Worm (Caenorhabditis elegans) whole organism, L1 larva: ENCODE data around the gene npp-25.

ENCODE experiments used
- C34B4.2 ChIP-seq: sonication (generic microtip); optimal IDR thresholded peaks from 2 replicates; lab custom pipeline; 2017; ENCODE audit warnings: mild to moderate bottlenecking, missing genetic modification characterization, missing compliant biosample characterization
- F16B12.6 ChIP-seq: fragments of 150-350 bp; optimal IDR thresholded peaks from 2 replicates; lab custom pipeline; 2014; ENCODE audit warnings: missing biosample characterization, missing genetic modification characterization
- Y116A8C.19 ChIP-seq: sonication (generic microtip); optimal IDR thresholded peaks from 2 replicates; lab custom pipeline; 2016; ENCODE audit warnings: missing compliant biosample characterization, missing genetic modification characterization, borderline replicate concordance
- alr-1 ChIP-seq: fragments of 200-800 bp; sonication (Bioruptor generic); optimal IDR thresholded peaks from 2 replicates; lab custom pipeline; 2018; ENCODE audit warnings: borderline replicate concordance, mild to moderate bottlenecking, missing genetic modification characterization, missing compliant biosample characterization
- ama-1 ChIP-seq: fragments of 150-350 bp; optimal IDR thresholded peaks from 2 replicates; lab custom pipeline; 2014
- blmp-1 ChIP-seq: fragments of 150-350 bp; optimal IDR thresholded peaks from 2 replicates; lab custom pipeline; 2014; ENCODE audit warnings: missing biosample characterization, missing genetic modification characterization
- ceh-8 ChIP-seq: fragments of 200-800 bp; sonication (Bioruptor generic); optimal IDR thresholded peaks from 2 replicates; lab custom pipeline; 2018; ENCODE audit warnings: mild to moderate bottlenecking, missing genetic modification characterization, moderate library complexity, missing compliant biosample characterization
- ceh-82 ChIP-seq, 3 experiments: fragments of 150-350 bp in 1 of 3; sonication (generic microtip) in 2 of 3; optimal IDR thresholded peaks; 2 replicates each; lab custom pipeline; 2014 to 2017; ENCODE audit warnings: missing biosample characterization in 3 of 3, missing genetic modification characterization in 3 of 3
- ceh-88 ChIP-seq: fragments of 200-800 bp; sonication (Bioruptor generic); IDR thresholded peaks from 2 replicates; pipeline ENCODE4 v1.3.6; 2022; ENCODE audit warnings: missing genetic modification characterization, missing compliant biosample characterization
- ceh-90 ChIP-seq: sonication (generic microtip); optimal IDR thresholded peaks from 2 replicates; lab custom pipeline; 2016; ENCODE audit warnings: missing genetic modification characterization, missing compliant biosample characterization
- ces-1 ChIP-seq: fragments of 150-350 bp; optimal IDR thresholded peaks from 2 replicates; lab custom pipeline; 2014; ENCODE audit warnings: missing biosample characterization, missing genetic modification reagents, missing genetic modification characterization
- dpl-1 ChIP-seq, 3 experiments: fragments of 150-350 bp in 2 of 3; sonication (generic microtip) in 1 of 3; optimal IDR thresholded peaks; 2 replicates each; lab custom pipeline; 2014 to 2017; ENCODE audit warnings: missing biosample characterization in 3 of 3, missing genetic modification characterization in 3 of 3, missing genetic modification reagents in 3 of 3
- dsc-1 ChIP-seq: sonication (generic microtip); optimal IDR thresholded peaks from 2 replicates; lab custom pipeline; 2016; ENCODE audit warnings: mild to moderate bottlenecking, missing genetic modification characterization, missing compliant biosample characterization
- efl-3 ChIP-seq: fragments of 200-800 bp; sonication (Bioruptor generic); optimal IDR thresholded peaks from 2 replicates; lab custom pipeline; 2018; ENCODE audit warnings: mild to moderate bottlenecking, missing genetic modification characterization, missing compliant biosample characterization
- elt-3 ChIP-seq, 6 experiments: fragments of 150-350 bp in 1 of 6; sonication (generic microtip); optimal IDR thresholded peaks; 2 replicates each; lab custom pipeline; 2017 to 2018; ENCODE audit warnings: missing biosample characterization in 6 of 6, missing genetic modification characterization in 6 of 6, inconsistent platforms in 1 of 6
- fkh-10 ChIP-seq: sonication (generic microtip); optimal IDR thresholded peaks from 2 replicates; lab custom pipeline; 2017; ENCODE audit warnings: missing biosample characterization, missing genetic modification reagents, missing genetic modification characterization
- fkh-4 ChIP-seq: sonication (generic microtip); optimal IDR thresholded peaks from 2 replicates; lab custom pipeline; 2016; ENCODE audit warnings: missing compliant biosample characterization, missing genetic modification characterization, borderline replicate concordance
- fos-1 ChIP-seq: fragments of 150-350 bp; optimal IDR thresholded peaks from 2 replicates; lab custom pipeline; 2014; ENCODE audit warnings: missing biosample characterization, missing genetic modification characterization
- grh-1 ChIP-seq: fragments of 200-800 bp; sonication (Bioruptor generic); IDR thresholded peaks from 2 replicates; pipeline ENCODE4 v1.3.6; 2022; ENCODE audit warnings: missing genetic modification reagents, missing genetic modification characterization, missing compliant biosample characterization
- hpl-2 ChIP-seq: fragments of 150-350 bp; optimal IDR thresholded peaks from 2 replicates; lab custom pipeline; 2014; ENCODE audit warnings: missing biosample characterization, missing genetic modification reagents, missing genetic modification characterization
- isw-1 ChIP-seq: fragments of 200-800 bp; sonication (Bioruptor generic); IDR thresholded peaks from 2 replicates; pipeline ENCODE4 v1.3.6; 2022; ENCODE audit warnings: missing genetic modification characterization, missing compliant biosample characterization
- jun-1 ChIP-seq: fragments of 150-350 bp; optimal IDR thresholded peaks from 2 replicates; lab custom pipeline; 2014; ENCODE audit warnings: missing biosample characterization, missing genetic modification reagents, missing genetic modification characterization
- lin-13 ChIP-seq: fragments of 150-350 bp; optimal IDR thresholded peaks from 2 replicates; lab custom pipeline; 2014; ENCODE audit warnings: missing biosample characterization, missing genetic modification reagents, missing genetic modification characterization
- lin-14 ChIP-seq: fragments of 200-800 bp; sonication (Bioruptor generic); optimal IDR thresholded peaks from 2 replicates; lab custom pipeline; 2018; ENCODE audit warnings: mild to moderate bottlenecking, missing genetic modification characterization, moderate library complexity, missing compliant biosample characterization
- lin-15B ChIP-seq: fragments of 150-350 bp; sonication (generic microtip); optimal IDR thresholded peaks from 3 replicates; lab custom pipeline; 2014; ENCODE audit warnings: missing biosample characterization, missing genetic modification characterization
- lin-35 ChIP-seq, 2 experiments: fragments of 150-350 bp; optimal IDR thresholded peaks; 2 replicates each; lab custom pipeline; 2014; ENCODE audit warnings: missing biosample characterization in 2 of 2, missing genetic modification characterization in 2 of 2, missing genetic modification reagents in 2 of 2
- lin-39 ChIP-seq: fragments of 150-350 bp; optimal IDR thresholded peaks from 2 replicates; lab custom pipeline; 2014; ENCODE audit warnings: missing biosample characterization, missing genetic modification reagents, missing genetic modification characterization
- lsy-2 ChIP-seq, 2 experiments: fragments of 150-350 bp; optimal IDR thresholded peaks; 2 replicates each; lab custom pipeline; 2014; ENCODE audit warnings: missing biosample characterization in 2 of 2, missing genetic modification characterization in 2 of 2
- mdl-1 ChIP-seq, 2 experiments: fragments of 150-350 bp; optimal IDR thresholded peaks; 2 replicates each; lab custom pipeline; 2014 to 2017; ENCODE audit warnings: missing biosample characterization in 2 of 2, missing genetic modification characterization in 2 of 2, inconsistent platforms in 1 of 2
- nhr-11 ChIP-seq: fragments of 150-350 bp; optimal IDR thresholded peaks from 2 replicates; lab custom pipeline; 2014; ENCODE audit warnings: missing biosample characterization, missing genetic modification characterization
- nhr-12 ChIP-seq: sonication (generic microtip); optimal IDR thresholded peaks from 2 replicates; lab custom pipeline; 2017; ENCODE audit warnings: missing biosample characterization, missing genetic modification characterization
- nhr-19 ChIP-seq: fragments of 200-800 bp; sonication (Bioruptor generic); conservative IDR thresholded peaks from 2 replicates; pipeline ENCODE4 v1.3.6; 2022; ENCODE audit warnings: missing genetic modification characterization, missing compliant biosample characterization
- nhr-237 ChIP-seq: fragments of 150-350 bp; optimal IDR thresholded peaks from 2 replicates; lab custom pipeline; 2014; ENCODE audit warnings: missing biosample characterization, missing genetic modification characterization
- nhr-28 ChIP-seq: fragments of 150-350 bp; optimal IDR thresholded peaks from 2 replicates; lab custom pipeline; 2014; ENCODE audit warnings: missing biosample characterization, missing genetic modification characterization
- nhr-77 ChIP-seq: fragments of 150-350 bp; optimal IDR thresholded peaks from 2 replicates; lab custom pipeline; 2014; ENCODE audit warnings: missing biosample characterization, missing genetic modification characterization
- nhr-90 ChIP-seq: sonication (generic microtip); optimal IDR thresholded peaks from 2 replicates; lab custom pipeline; 2016; ENCODE audit warnings: mild to moderate bottlenecking, missing genetic modification characterization, missing compliant biosample characterization; ENCODE audit not compliant: poor library complexity
- skn-1 ChIP-seq: fragments of 150-350 bp; optimal IDR thresholded peaks from 2 replicates; lab custom pipeline; 2014; ENCODE audit warnings: missing biosample characterization, missing genetic modification characterization
- snpc-4 ChIP-seq: fragments of 150-350 bp; optimal IDR thresholded peaks from 2 replicates; lab custom pipeline; 2014; ENCODE audit warnings: missing biosample characterization, missing genetic modification characterization
- snu-23 ChIP-seq: sonication (generic microtip); optimal IDR thresholded peaks from 2 replicates; lab custom pipeline; 2016; ENCODE audit warnings: missing genetic modification characterization, missing compliant biosample characterization
- sup-37 ChIP-seq: fragments of 200-800 bp; sonication (Bioruptor generic); optimal IDR thresholded peaks from 2 replicates; lab custom pipeline; 2018; ENCODE audit warnings: mild to moderate bottlenecking, missing genetic modification characterization, missing compliant biosample characterization
- swsn-7 ChIP-seq: sonication (generic microtip); optimal IDR thresholded peaks from 2 replicates; lab custom pipeline; 2016; ENCODE audit warnings: missing genetic modification characterization, missing compliant biosample characterization
- tbx-2 ChIP-seq: sonication (generic microtip); optimal IDR thresholded peaks from 2 replicates; lab custom pipeline; 2016; ENCODE audit warnings: missing genetic modification characterization, missing compliant biosample characterization
- tlp-1 ChIP-seq: fragments of 150-350 bp; optimal IDR thresholded peaks from 2 replicates; lab custom pipeline; 2014; ENCODE audit warnings: missing biosample characterization, missing genetic modification characterization
- unc-130 ChIP-seq: fragments of 150-350 bp; optimal IDR thresholded peaks from 2 replicates; lab custom pipeline; 2017; ENCODE audit warnings: missing biosample characterization, missing genetic modification characterization, inconsistent platforms
- unc-62 ChIP-seq: fragments of 150-350 bp; optimal IDR thresholded peaks from 2 replicates; lab custom pipeline; 2014; ENCODE audit warnings: missing biosample characterization, missing genetic modification reagents, missing genetic modification characterization
- unc-98 ChIP-seq: fragments of 200-800 bp; sonication (Bioruptor generic); IDR thresholded peaks from 2 replicates; pipeline ENCODE4 v1.3.6; 2022; ENCODE audit warnings: missing genetic modification characterization, missing compliant biosample characterization
- vab-15 ChIP-seq: sonication (generic microtip); optimal IDR thresholded peaks from 2 replicates; lab custom pipeline; 2017; ENCODE audit warnings: missing genotype, mild to moderate bottlenecking, missing genetic modification characterization, missing compliant biosample characterization
- xbp-1 ChIP-seq: sonication (generic microtip); optimal IDR thresholded peaks from 2 replicates; lab custom pipeline; 2016; ENCODE audit warnings: missing genetic modification characterization, missing compliant biosample characterization
- zag-1 ChIP-seq: fragments of 150-350 bp; optimal IDR thresholded peaks from 2 replicates; lab custom pipeline; 2014; ENCODE audit warnings: missing biosample characterization, missing genetic modification characterization
- zip-4 ChIP-seq: fragments of 200-800 bp; sonication (Bioruptor generic); optimal IDR thresholded peaks from 2 replicates; lab custom pipeline; 2018; ENCODE audit warnings: mild to moderate bottlenecking, missing genetic modification characterization, moderate library complexity, missing compliant biosample characterization
- ztf-11 ChIP-seq, 2 experiments: sonication (generic microtip); optimal IDR thresholded peaks; 2 replicates each; lab custom pipeline; 2016 to 2017; ENCODE audit warnings: missing genetic modification characterization in 2 of 2, missing biosample characterization in 1 of 2, missing compliant biosample characterization in 1 of 2
- ztf-4 ChIP-seq: fragments of 150-350 bp; optimal IDR thresholded peaks from 2 replicates; lab custom pipeline; 2014; ENCODE audit warnings: missing biosample characterization, missing genetic modification characterization

The npp-25 gene

ce11 chrIII:12931786-12932427, 6.1 kb upstream of the npp-25 start, which contains the start of gene rbm-7 (continued):
- no peak for TF ChIP-seq unc-62 (GFP tag; lab: Kevin White, UChicago)
- peak; percentile 80 for TF ChIP-seq swsn-7
- peak in 1 of 2 experiments; percentile 59 for TF ChIP-seq mdl-1 (tag; optimal IDR thresholded peaks at IDR 0.05; lab: Kevin White, UChicago)
- peak; percentile 79 for TF ChIP-seq tbx-2 (tag; lab: Kevin White, UChicago)
- TF ChIP-seq lin-14 (GFP tag; lab: Kevin White, UChicago) = no peak
- TF ChIP-seq dpl-1 (GFP tag; optimal IDR thresholded peaks at IDR 0.05; lab: Kevin White, UChicago) = peak; percentile 60 to 80 (median 77)
- peak; percentile 69 for TF ChIP-seq isw-1 (GFP tag; lab: Robert Waterston, UW)
- TF ChIP-seq lin-35 (GFP tag; optimal IDR thresholded peaks at IDR 0.05; lab: Kevin White, UChicago) = peak; percentile 79 to 86
- TF ChIP-seq snpc-4 (tag; lab: Kevin White, UChicago) = peak; percentile 52
- no peak for TF ChIP-seq tlp-1 (tag; lab: Kevin White, UChicago)
- no peak for TF ChIP-seq nhr-12 (tag; lab: Kevin White, UChicago)
- no peak for TF ChIP-seq nhr-28 (tag; lab: Kevin White, UChicago)
- TF ChIP-seq nhr-11 = no peak
- TF ChIP-seq xbp-1 (tag; lab: Kevin White, UChicago) = peak; percentile 76
- TF ChIP-seq grh-1 = peak; percentile 53; the same call in 1 of the 2 replicates
- TF ChIP-seq nhr-19 = no peak; the same call in 1 of the 2 replicates
- TF ChIP-seq nhr-237 (tag; lab: Kevin White, UChicago) = no peak
- TF ChIP-seq ceh-8 = no peak
- TF ChIP-seq Y116A8C.19 (tag; lab: Kevin White, UChicago) = no peak
- TF ChIP-seq efl-3 (GFP tag; lab: Kevin White, UChicago) = no peak
- no peak for TF ChIP-seq C34B4.2
- peak; percentile 2 for TF ChIP-seq fkh-10 (GFP tag; lab: Kevin White, UChicago)
- TF ChIP-seq vab-15 (tag; lab: Kevin White, UChicago) = no peak
- no peak for TF ChIP-seq zag-1 (tag; lab: Kevin White, UChicago)
- no peak for TF ChIP-seq ces-1 (GFP tag; lab: Kevin White, UChicago)
- no peak for TF ChIP-seq zip-4
- TF ChIP-seq ama-1 (lab: Kevin White, UChicago) = no peak
- TF ChIP-seq jun-1 (tag; lab: Kevin White, UChicago) = peak; percentile 56
- TF ChIP-seq blmp-1 = peak; percentile 65
- TF ChIP-seq snu-23 = peak; percentile 81
- no peak for TF ChIP-seq fkh-4 (tag; lab: Kevin White, UChicago)
- peak; percentile 73 for TF ChIP-seq F16B12.6
- TF ChIP-seq unc-130 (tag; lab: Kevin White, UChicago) = peak; percentile 52
- no peak for TF ChIP-seq ceh-88 (GFP tag; lab: Robert Waterston, UW)
- peak in 1 of 2 experiments; percentile 21 for TF ChIP-seq ztf-11 (tag; optimal IDR thresholded peaks at IDR 0.05; lab: Kevin White, UChicago)
- TF ChIP-seq ceh-82 (tag; optimal IDR thresholded peaks at IDR 0.05; lab: Kevin White, UChicago) = peak; percentile 75 to 76 (median 76)
- TF ChIP-seq lin-39 (tag; lab: Kevin White, UChicago) = peak; percentile 73
- TF ChIP-seq nhr-90 (tag; lab: Kevin White, UChicago) = peak; percentile 76
- TF ChIP-seq ztf-4 = no peak
- peak; percentile 67 for TF ChIP-seq lin-15B (tag; lab: Kevin White, UChicago)
- TF ChIP-seq lsy-2 (tag; optimal IDR thresholded peaks at IDR 0.05; lab: Kevin White, UChicago) = peak; percentile 87 to 89
- TF ChIP-seq dsc-1 (tag; lab: Kevin White, UChicago) = peak; percentile 71
- TF ChIP-seq elt-3 (tag; optimal IDR thresholded peaks at IDR 0.05; lab: Kevin White, UChicago) = peak in 2 of 6 experiments; percentile 17 to 38
- no peak for TF ChIP-seq hpl-2 (GFP tag; lab: Kevin White, UChicago)
- peak; percentile 36 for TF ChIP-seq nhr-77 (tag; lab: Kevin White, UChicago)
- TF ChIP-seq sup-37 = peak; percentile 12
- TF ChIP-seq fos-1 (tag; lab: Kevin White, UChicago) = peak; percentile 36
- TF ChIP-seq lin-13 (GFP tag; lab: Kevin White, UChicago) = peak; percentile 60
- peak; percentile 4 for TF ChIP-seq ceh-90 (tag; lab: Kevin White, UChicago)
- no peak for TF ChIP-seq alr-1 (tag; lab: Kevin White, UChicago)
- TF ChIP-seq unc-98 (GFP tag; lab: Robert Waterston, UW) = no peak
- TF ChIP-seq skn-1 (tag; lab: Kevin White, UChicago) = peak; percentile 64
